Worm (Caenorhabditis elegans) whole organism, L4 larva: Measurements from ENCODE around the gene F45G2.9.

Experiments used
- F44E2.7 ChIP-seq: fragments of 200-800 bp; sonication (Bioruptor generic); IDR thresholded peaks from 2 replicates; pipeline ENCODE4 v2.1.2; 2022; ENCODE audit warnings: missing genetic modification characterization, missing compliant biosample characterization
- T26A8.4 ChIP-seq: fragments of 200-800 bp; sonication (Bioruptor generic); IDR thresholded peaks from 2 replicates; pipeline ENCODE4 v1.3.6; 2022; ENCODE audit warnings: missing genetic modification characterization, missing compliant biosample characterization
- ceh-32 ChIP-seq: sonication (generic microtip); optimal IDR thresholded peaks from 2 replicates; lab custom pipeline; 2016; ENCODE audit warnings: mild to moderate bottlenecking, missing genetic modification characterization, missing compliant biosample characterization; ENCODE audit not compliant: poor library complexity
- daf-12 ChIP-seq: fragments of 150-350 bp; optimal IDR thresholded peaks from 2 replicates; lab custom pipeline; 2014; ENCODE audit warnings: missing biosample characterization, missing genetic modification reagents, missing genetic modification characterization
- duxl-1 ChIP-seq: sonication (generic microtip); optimal IDR thresholded peaks from 2 replicates; lab custom pipeline; 2016; ENCODE audit warnings: mild to moderate bottlenecking, missing genetic modification characterization, moderate library complexity, missing compliant biosample characterization; ENCODE audit not compliant: poor library complexity
- gei-8 ChIP-seq: fragments of 200-800 bp; sonication (Bioruptor generic); optimal IDR thresholded peaks from 2 replicates; lab custom pipeline; 2018; ENCODE audit warnings: mild to moderate bottlenecking, missing genetic modification characterization, missing compliant biosample characterization
- lin-15B ChIP-seq: fragments of 150-350 bp; sonication (generic microtip); optimal IDR thresholded peaks from 3 replicates; lab custom pipeline; 2014; ENCODE audit warnings: missing biosample characterization, missing genetic modification characterization
- mxl-3 ChIP-seq: fragments of 200-800 bp; sonication (Bioruptor generic); optimal IDR thresholded peaks from 2 replicates; lab custom pipeline; 2018; ENCODE audit warnings: mild to moderate bottlenecking, missing genetic modification characterization, missing compliant biosample characterization
- nhr-48 ChIP-seq: sonication (generic microtip); optimal IDR thresholded peaks from 2 replicates; lab custom pipeline; 2016; ENCODE audit warnings: mild to moderate bottlenecking, missing genetic modification characterization, missing compliant biosample characterization
- nhr-76 ChIP-seq: fragments of 150-350 bp; optimal IDR thresholded peaks from 2 replicates; lab custom pipeline; 2014; ENCODE audit warnings: missing biosample characterization, missing genetic modification characterization
- pha-4 ChIP-seq, 2 experiments: fragments of 150-350 bp in 1 of 2; fragments of 200-800 bp in 1 of 2; sonication (Bioruptor generic) in 1 of 2; IDR thresholded peaks in 1 of 2; optimal IDR thresholded peaks in 1 of 2; 2 replicates each; pipeline versions ENCODE4 v1.3.6 to Lab custom; 2014 to 2022; ENCODE audit warnings: missing genetic modification characterization in 2 of 2, missing genetic modification reagents in 2 of 2, missing biosample characterization in 1 of 2, missing compliant biosample characterization in 1 of 2
- rbr-2 ChIP-seq: sonication (generic microtip); optimal IDR thresholded peaks from 2 replicates; lab custom pipeline; 2016; ENCODE audit warnings: missing genotype, missing genetic modification characterization, missing compliant biosample characterization
- set-16 ChIP-seq: fragments of 200-800 bp; sonication (Bioruptor generic); IDR thresholded peaks from 2 replicates; pipeline ENCODE4 v1.3.6; 2022; ENCODE audit warnings: missing genetic modification reagents, missing genetic modification characterization, missing compliant biosample characterization
- spr-1 ChIP-seq: sonication (generic microtip); optimal IDR thresholded peaks from 2 replicates; lab custom pipeline; 2016; ENCODE audit warnings: mild to moderate bottlenecking, missing genetic modification characterization, missing compliant biosample characterization
- zag-1 ChIP-seq: fragments of 150-350 bp; optimal IDR thresholded peaks from 2 replicates; lab custom pipeline; 2014; ENCODE audit warnings: missing biosample characterization, missing genetic modification characterization

Gene F45G2.9

ce11 chrIII:13385850-13386249, 50.9 kb downstream of the F45G2.9 start, which contains the start of gene T03F6.4:
Gene T03F6.4 (plus strand): TSS chrIII:13386150.
- TF ChIP-seq set-16 (GFP tag; lab: Robert Waterston, UW): no peak
- no peak for TF ChIP-seq T26A8.4 (GFP tag; lab: Robert Waterston, UW)
- no peak for TF ChIP-seq ceh-32 (tag; lab: Kevin White, UChicago)
- TF ChIP-seq mxl-3 (GFP tag; lab: Kevin White, UChicago): no peak
- TF ChIP-seq spr-1 (tag; lab: Kevin White, UChicago): no peak
- no peak for TF ChIP-seq nhr-76 (tag; lab: Kevin White, UChicago)
- no peak for TF ChIP-seq lin-15B (tag; lab: Kevin White, UChicago)
- TF ChIP-seq duxl-1 (tag; lab: Kevin White, UChicago): no peak
- no peak for TF ChIP-seq F44E2.7 (GFP tag; lab: Robert Waterston, UW)
- TF ChIP-seq gei-8: no peak
- TF ChIP-seq daf-12 (tag; lab: Kevin White, UChicago): no peak
- TF ChIP-seq rbr-2 (tag; lab: Kevin White, UChicago): no peak
- no peak for TF ChIP-seq pha-4 (GFP tag; IDR thresholded peaks at IDR 0.05; lab: Robert Waterston, UW)
- TF ChIP-seq pha-4 (tag; optimal IDR thresholded peaks at IDR 0.05; lab: Kevin White, UChicago): no peak
- no peak for TF ChIP-seq nhr-48
- TF ChIP-seq zag-1 (tag; lab: Kevin White, UChicago): no peak
